Fruit fly (Drosophila melanogaster) whole organism, embryonic: ENCODE measurements around the gene elgi.

Source experiments
- Atf-2 ChIP-seq: fragments of 200-800 bp; sonication (Bioruptor generic); optimal IDR thresholded peaks from 2 replicates; lab custom pipeline; 2016; ENCODE audit warnings: missing biosample characterization, missing genetic modification characterization
- B-H1 ChIP-seq: fragments of 200-800 bp; sonication (Bioruptor generic); IDR thresholded peaks from 3 replicates; pipeline ENCODE4 v1.3.6; 2022; ENCODE audit warnings: missing biosample characterization, missing genetic modification characterization
- CG12236 ChIP-seq: fragments of 200-800 bp; sonication (Bioruptor generic); optimal IDR thresholded peaks from 2 replicates; lab custom pipeline; 2016; ENCODE audit warnings: missing biosample characterization, missing genetic modification characterization
- CG1233 ChIP-seq: fragments of 200-800 bp; sonication (Bioruptor generic); optimal IDR thresholded peaks from 4 replicates; lab custom pipeline; 2018; ENCODE audit warnings: missing biosample characterization, mild to moderate bottlenecking, missing genetic modification characterization
- CG12769 ChIP-seq: fragments of 200-800 bp; sonication (Bioruptor generic); optimal IDR thresholded peaks from 2 replicates; lab custom pipeline; 2019; ENCODE audit warnings: missing biosample characterization, mild to moderate bottlenecking, missing genetic modification characterization, moderate library complexity
- CG12942 ChIP-seq: fragments of 200-800 bp; sonication (Bioruptor generic); optimal IDR thresholded peaks from 3 replicates; lab custom pipeline; 2016; ENCODE audit warnings: missing biosample characterization, missing genetic modification characterization
- CG13287 ChIP-seq: fragments of 200-800 bp; sonication (Bioruptor generic); IDR thresholded peaks from 2 replicates; pipeline ENCODE4 v1.3.6; 2022; ENCODE audit warnings: missing biosample characterization, missing genetic modification characterization; ENCODE audit not compliant: partially characterized antibody
- CG15073 ChIP-seq: fragments of 200-800 bp; sonication (Bioruptor generic); optimal IDR thresholded peaks from 2 replicates; lab custom pipeline; 2016; ENCODE audit warnings: missing biosample characterization, missing genetic modification characterization
- CG16815 ChIP-seq: fragments of 200-800 bp; sonication (Bioruptor generic); optimal IDR thresholded peaks from 3 replicates; lab custom pipeline; 2017; ENCODE audit warnings: missing biosample characterization, mild to moderate bottlenecking, missing genetic modification characterization
- CG18262 ChIP-seq: fragments of 200-800 bp; optimal IDR thresholded peaks from 3 replicates; lab custom pipeline; 2019; ENCODE audit warnings: missing biosample characterization, mild to moderate bottlenecking, missing genetic modification characterization, moderate library complexity
- CG18599 ChIP-seq: fragments of 200-800 bp; sonication (Bioruptor generic); optimal IDR thresholded peaks from 3 replicates; lab custom pipeline; 2017; ENCODE audit warnings: missing biosample characterization, missing genetic modification characterization, mild to moderate bottlenecking, moderate library complexity, missing genetic modification reagents
- CG18619 ChIP-seq: fragments of 200-800 bp; sonication (Bioruptor generic); optimal IDR thresholded peaks from 3 replicates; lab custom pipeline; 2017; ENCODE audit warnings: missing biosample characterization, mild to moderate bottlenecking, missing genetic modification characterization
- CG7271 ChIP-seq: fragments of 200-800 bp; sonication (Bioruptor generic); optimal IDR thresholded peaks from 2 replicates; lab custom pipeline; 2018; ENCODE audit warnings: missing biosample characterization, mild to moderate bottlenecking, missing genetic modification characterization, moderate library complexity
- CG7786 ChIP-seq: fragments of 200-800 bp; sonication (Bioruptor generic); optimal IDR thresholded peaks from 2 replicates; lab custom pipeline; 2016; ENCODE audit warnings: missing biosample characterization, missing genetic modification characterization
- D ChIP-seq, 2 experiments: fragments of 200-800 bp in 1 of 2; fragments of >200 bp in 1 of 2; sonication (Bioruptor generic) in 1 of 2; optimal IDR thresholded peaks; 2 replicates in 1 of 2; 3 replicates in 1 of 2; lab custom pipeline; 2017; ENCODE audit warnings: mild to moderate bottlenecking in 1 of 2, missing biosample characterization in 1 of 2, missing genetic modification characterization in 1 of 2, missing genetic modification reagents in 1 of 2
- Dad ChIP-seq: fragments of 200-800 bp; sonication (Bioruptor generic); optimal IDR thresholded peaks from 3 replicates; lab custom pipeline; 2016; ENCODE audit warnings: missing biosample characterization, missing genetic modification characterization
- Dip3 ChIP-seq: fragments of 200-800 bp; sonication (Bioruptor generic); optimal IDR thresholded peaks from 3 replicates; lab custom pipeline; 2016; ENCODE audit warnings: missing biosample characterization, missing genetic modification characterization
- Dref ChIP-seq: fragments of 200-800 bp; sonication (Bioruptor generic); IDR thresholded peaks from 2 replicates; pipeline ENCODE4 v1.3.6; 2022; ENCODE audit warnings: missing biosample characterization, missing genetic modification characterization
- ERR ChIP-seq: fragments of 200-800 bp; sonication (Bioruptor generic); optimal IDR thresholded peaks from 2 replicates; lab custom pipeline; 2016; ENCODE audit warnings: missing biosample characterization, missing genetic modification characterization
- HmgZ ChIP-seq: fragments of 200-800 bp; sonication (Bioruptor generic); optimal IDR thresholded peaks from 2 replicates; lab custom pipeline; 2018; ENCODE audit warnings: missing biosample characterization, mild to moderate bottlenecking, missing genetic modification characterization
- Hr39 ChIP-seq: fragments of >200 bp; optimal IDR thresholded peaks from 2 replicates; lab custom pipeline; 2017
- Hr51 ChIP-seq, 2 experiments: fragments of 200-800 bp; sonication (Bioruptor generic); optimal IDR thresholded peaks; 2 replicates in 1 of 2; 3 replicates in 1 of 2; lab custom pipeline; 2016 to 2018; ENCODE audit warnings: missing biosample characterization in 2 of 2, missing genetic modification characterization in 2 of 2, mild to moderate bottlenecking in 1 of 2, moderate library complexity in 1 of 2
- MBD-R2 ChIP-seq: fragments of 200-800 bp; sonication (Bioruptor generic); IDR thresholded peaks from 2 replicates; pipeline ENCODE4 v1.3.6; 2022; ENCODE audit warnings: missing biosample characterization, missing genetic modification characterization
- Mad ChIP-seq: fragments of 200-800 bp; sonication (Bioruptor generic); optimal IDR thresholded peaks from 2 replicates; lab custom pipeline; 2016; ENCODE audit warnings: missing biosample characterization, missing genetic modification characterization
- Nf-YA ChIP-seq: fragments of 200-800 bp; sonication (Bioruptor generic); IDR thresholded peaks from 2 replicates; pipeline ENCODE4 v1.3.6; 2022; ENCODE audit warnings: missing biosample characterization, missing genetic modification characterization
- Xrp1 ChIP-seq: fragments of 200-800 bp; sonication (Bioruptor generic); IDR thresholded peaks from 2 replicates; pipeline ENCODE4 v1.3.6; 2022; ENCODE audit warnings: missing biosample characterization, missing genetic modification characterization
- abd-A ChIP-seq: fragments of 200-800 bp; sonication (Bioruptor generic); optimal IDR thresholded peaks from 3 replicates; lab custom pipeline; 2019; ENCODE audit warnings: missing biosample characterization, mild to moderate bottlenecking, missing genetic modification characterization, moderate library complexity
- az2 ChIP-seq: fragments of 200-800 bp; sonication (Bioruptor generic); optimal IDR thresholded peaks from 3 replicates; lab custom pipeline; 2016; ENCODE audit warnings: missing biosample characterization, missing genetic modification characterization
- bcd ChIP-seq: fragments of 200-800 bp; sonication (Bioruptor generic); optimal IDR thresholded peaks from 2 replicates; lab custom pipeline; 2017; ENCODE audit warnings: missing biosample characterization, mild to moderate bottlenecking, missing genetic modification characterization
- chm ChIP-seq: fragments of 200-800 bp; sonication (Bioruptor generic); IDR thresholded peaks from 2 replicates; pipeline ENCODE4 v1.3.6; 2022; ENCODE audit warnings: missing biosample characterization, missing genetic modification characterization
- crp ChIP-seq, 2 experiments: fragments of 200-800 bp; sonication (Bioruptor generic); optimal IDR thresholded peaks; 2 replicates in 1 of 2; 3 replicates in 1 of 2; lab custom pipeline; 2017; ENCODE audit warnings: missing biosample characterization in 2 of 2, missing genetic modification characterization in 2 of 2, mild to moderate bottlenecking in 1 of 2, moderate library complexity in 1 of 2
- dati ChIP-seq: fragments of 200-800 bp; sonication (Bioruptor generic); IDR thresholded peaks from 2 replicates; pipeline ENCODE4 v1.3.6; 2022; ENCODE audit warnings: missing biosample characterization, missing genetic modification characterization
- dmrt99B ChIP-seq: fragments of 200-800 bp; sonication (Bioruptor generic); optimal IDR thresholded peaks from 2 replicates; lab custom pipeline; 2018; ENCODE audit warnings: missing biosample characterization, mild to moderate bottlenecking, missing genetic modification characterization, moderate library complexity
- en ChIP-seq: fragments of 200-800 bp; sonication (Bioruptor generic); optimal IDR thresholded peaks from 2 replicates; lab custom pipeline; 2016; ENCODE audit warnings: missing biosample characterization, missing genetic modification characterization
- eve ChIP-seq, 2 experiments: fragments of >200 bp; optimal IDR thresholded peaks; 2 replicates each; lab custom pipeline; 2017; ENCODE audit warnings: missing biosample characterization in 2 of 2, missing genetic modification characterization in 2 of 2
- ftz-f1 ChIP-seq: fragments of 200-800 bp; sonication (Bioruptor generic); optimal IDR thresholded peaks from 2 replicates; lab custom pipeline; 2016; ENCODE audit warnings: missing biosample characterization, missing genetic modification characterization
- gem ChIP-seq: fragments of 200-800 bp; sonication (Bioruptor generic); optimal IDR thresholded peaks from 2 replicates; lab custom pipeline; 2019; ENCODE audit warnings: missing biosample characterization, mild to moderate bottlenecking, missing genetic modification characterization, moderate library complexity
- gsb-n ChIP-seq: fragments of 200-800 bp; sonication (Bioruptor generic); optimal IDR thresholded peaks from 3 replicates; lab custom pipeline; 2018; ENCODE audit warnings: missing biosample characterization, mild to moderate bottlenecking, missing genetic modification characterization
- ind ChIP-seq: fragments of 200-800 bp; sonication (Bioruptor generic); optimal IDR thresholded peaks from 3 replicates; lab custom pipeline; 2016; ENCODE audit warnings: missing biosample characterization, missing genetic modification characterization
- jumu ChIP-seq: fragments of 200-800 bp; sonication (Bioruptor generic); optimal IDR thresholded peaks from 3 replicates; lab custom pipeline; 2016; ENCODE audit warnings: missing biosample characterization, missing genetic modification characterization
- klu ChIP-seq: fragments of 200-800 bp; sonication (Bioruptor generic); IDR thresholded peaks from 2 replicates; pipeline ENCODE4 v1.3.6; 2022; ENCODE audit warnings: missing biosample characterization, missing genetic modification characterization
- mam ChIP-seq: fragments of 200-800 bp; sonication (Bioruptor generic); optimal IDR thresholded peaks from 3 replicates; lab custom pipeline; 2016; ENCODE audit warnings: missing biosample characterization, missing genetic modification characterization
- nom ChIP-seq: fragments of 200-800 bp; sonication (Bioruptor generic); optimal IDR thresholded peaks from 2 replicates; lab custom pipeline; 2017; ENCODE audit warnings: missing biosample characterization, missing genetic modification characterization, mild to moderate bottlenecking, moderate library complexity, missing genetic modification reagents
- phol ChIP-seq: fragments of 200-800 bp; sonication (Bioruptor generic); optimal IDR thresholded peaks from 3 replicates; lab custom pipeline; 2018; ENCODE audit warnings: missing biosample characterization, mild to moderate bottlenecking, missing genetic modification characterization, moderate library complexity
- pnt ChIP-seq: fragments of 200-800 bp; sonication (Bioruptor generic); optimal IDR thresholded peaks from 3 replicates; lab custom pipeline; 2016; ENCODE audit warnings: missing biosample characterization, missing genetic modification characterization
- row ChIP-seq: fragments of 200-800 bp; sonication (Bioruptor generic); IDR thresholded peaks from 3 replicates; pipeline ENCODE4 v1.3.6; 2022; ENCODE audit warnings: missing biosample characterization, missing genetic modification characterization
- scrt ChIP-seq: fragments of 200-800 bp; sonication (Bioruptor generic); optimal IDR thresholded peaks from 2 replicates; lab custom pipeline; 2018; ENCODE audit warnings: missing biosample characterization, mild to moderate bottlenecking, missing genetic modification characterization, moderate library complexity
- sim ChIP-seq: fragments of 200-800 bp; sonication (Bioruptor generic); IDR thresholded peaks from 2 replicates; pipeline ENCODE4 v1.3.6; 2022; ENCODE audit warnings: missing biosample characterization, missing genetic modification characterization
- stwl ChIP-seq: fragments of 200-800 bp; sonication (Bioruptor generic); optimal IDR thresholded peaks from 3 replicates; lab custom pipeline; 2018; ENCODE audit warnings: missing biosample characterization, mild to moderate bottlenecking, missing genetic modification characterization, moderate library complexity
- tgo ChIP-seq: fragments of 200-800 bp; sonication (Bioruptor generic); IDR thresholded peaks from 3 replicates; pipeline ENCODE4 v1.3.6; 2022; ENCODE audit warnings: missing biosample characterization, missing genetic modification characterization

elgi gene

dm6 chr3L:15999358-16000005 is 43.1 kb downstream of the elgi start (continued):
- TF ChIP-seq MBD-R2 (GFP tag; lab: Robert Waterston, UW) (no peak; the same call in 1 of the 2 replicates), CG16815 (no peak), ERR (GFP tag; lab: Kevin White, UChicago) (no peak), abd-A (tag; lab: Kevin White, UChicago) (no peak), dati (GFP tag; lab: Robert Waterston, UW) (no peak), Dad (no peak), ftz-f1 (GFP tag; lab: Kevin White, UChicago) (peak; percentile 58), stwl (tag; lab: Kevin White, UChicago) (no peak), CG15073 (GFP tag; lab: Kevin White, UChicago) (no peak), bcd (GFP tag; lab: Kevin White, UChicago) (peak; percentile 11), CG18619 (peak; percentile 48), phol (tag; lab: Kevin White, UChicago) (peak; percentile 30), CG12769 (tag; lab: Kevin White, UChicago) (peak; percentile 41), Atf-2 (no peak), Hr39 (lab: Kevin White, UChicago) (no peak), jumu (no peak), klu (GFP tag; lab: Robert Waterston, UW) (no peak), CG1233 (peak; percentile 53), scrt (GFP tag; lab: Kevin White, UChicago) (peak; percentile 36), Xrp1 (peak; percentile 59; the same call in 1 of the 2 replicates), dmrt99B (tag; lab: Kevin White, UChicago) (no peak), Mad (GFP tag; lab: Kevin White, UChicago) (peak; percentile 21), gem (tag; lab: Kevin White, UChicago) (peak; percentile 74), CG7271 (no peak), gsb-n (tag; lab: Kevin White, UChicago) (no peak), Dref (GFP tag; lab: Robert Waterston, UW) (no peak), ind (GFP tag; lab: Kevin White, UChicago) (peak; percentile 26), CG7786 (GFP tag; lab: Kevin White, UChicago) (no peak), CG12236 (GFP tag; lab: Kevin White, UChicago) (no peak), pnt (no peak), chm (GFP tag; lab: Robert Waterston, UW) (no peak; the same call in 1 of the 2 replicates), eve (GFP tag; optimal IDR thresholded peaks at IDR 0.05; lab: Kevin White, UChicago) (peak in 1 of 2 experiments; percentile 30), Hr51 (GFP tag; optimal IDR thresholded peaks at IDR 0.05; lab: Kevin White, UChicago) (peak; percentile 49 to 65), mam (peak; percentile 3), B-H1 (GFP tag; lab: Robert Waterston, UW) (peak; percentile 23; the same call in 1 of the 3 replicates), sim (GFP tag; lab: Robert Waterston, UW) (no peak), CG18262 (tag; lab: Kevin White, UChicago) (peak; percentile 40), crp (GFP tag; optimal IDR thresholded peaks at IDR 0.05; lab: Kevin White, UChicago) (no peak), CG12942 (GFP tag; lab: Kevin White, UChicago) (no peak), CG13287 (peak; percentile 18; the same call in 1 of the 2 replicates), Nf-YA (GFP tag; lab: Robert Waterston, UW) (no peak), row (GFP tag; lab: Robert Waterston, UW) (peak; percentile 61; the same call in 2 of the 3 replicates), Dip3 (GFP tag; lab: Kevin White, UChicago) (no peak), en (no peak), tgo (GFP tag; lab: Robert Waterston, UW) (peak; percentile 38; the same call in 2 of the 3 replicates), D (optimal IDR thresholded peaks at IDR 0.05; lab: Kevin White, UChicago) (no peak), D (GFP tag; optimal IDR thresholded peaks at IDR 0.05; lab: Kevin White, UChicago) (no peak), nom (GFP tag; lab: Kevin White, UChicago) (no peak), HmgZ (tag; lab: Kevin White, UChicago) (peak; percentile 43), CG18599 (GFP tag; lab: Kevin White, UChicago) (peak; percentile 47), az2 (no peak)
